Fruit fly (Drosophila melanogaster): Measurements from ENCODE around the gene CG2924.
A peak's percentile ranks its signal among the peaks of the same experiment; 100 is the strongest.

Gene CG2924

DNA sequence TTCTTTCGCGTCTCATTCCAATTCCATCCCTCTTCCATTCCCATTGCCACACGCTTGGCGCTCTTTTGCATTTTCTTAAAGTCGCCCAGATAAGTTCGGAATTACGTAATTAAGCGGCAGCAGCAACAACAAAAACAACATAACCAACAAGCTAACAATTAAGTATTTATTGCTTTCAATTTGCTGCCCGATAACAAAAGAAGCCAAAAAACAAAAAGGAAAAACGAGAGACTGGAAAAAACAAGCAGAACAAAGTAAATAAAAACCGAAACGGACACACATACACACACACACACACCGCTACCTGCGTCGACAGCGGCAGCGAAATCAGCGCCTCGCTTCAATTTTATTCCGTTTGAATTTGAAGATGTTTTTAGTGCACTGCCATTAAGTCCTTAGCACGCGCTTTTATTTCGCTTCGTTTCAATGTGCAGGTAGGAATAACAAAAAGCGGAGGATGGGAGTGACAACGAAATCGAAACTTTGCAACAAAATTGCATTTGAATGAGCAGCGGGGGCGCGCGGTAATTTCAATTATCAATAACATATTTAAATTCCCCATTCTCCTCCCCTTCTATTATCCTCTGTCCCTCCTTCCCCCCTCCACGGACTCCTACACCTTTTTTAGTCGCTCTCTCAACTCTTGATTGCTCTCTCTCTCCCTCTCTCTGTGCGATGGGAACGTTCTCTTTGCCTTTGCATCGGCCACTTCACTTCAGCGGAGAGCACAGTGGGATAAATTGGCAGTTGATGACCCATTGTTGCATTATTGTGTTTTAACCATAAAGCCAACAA lies 25.1 kb upstream of the CG2924 start, which contains the start of gene Raf:
Gene Raf, plus strand, starts transcription at position 32 of the 795 bp plus-strand sequence.
- peak; percentile 42; the same call in 1 of the 2 replicates for TF ChIP-seq CG12605 (GFP tag; IDR thresholded peaks at IDR 0.05)
- TF ChIP-seq Ets98B (GFP tag; IDR thresholded peaks at IDR 0.05) = 0 out of 2 replicates have a peak, but pooled peaks have one; percentile 54
- TF ChIP-seq CG8301 (tag; optimal IDR thresholded peaks at IDR 0.05) = no peak
- TF ChIP-seq Pif1A (GFP tag; optimal IDR thresholded peaks at IDR 0.05) = no peak

dm6 chrX:2294474-2295434 lies 24.2 kb upstream of the CG2924 start:
- TF ChIP-seq CG14655 (GFP tag; optimal IDR thresholded peaks at IDR 0.05) = peak; percentile 47
- peak; percentile 73 for TF ChIP-seq Snoo (tag; optimal IDR thresholded peaks at IDR 0.05)
- peak; percentile 34 for TF ChIP-seq CG34367 (tag; optimal IDR thresholded peaks at IDR 0.05)
- peak; percentile 73 for TF ChIP-seq Pif1A (GFP tag; optimal IDR thresholded peaks at IDR 0.05)
- TF ChIP-seq D1 (tag; optimal IDR thresholded peaks at IDR 0.05) = no peak
- peak; percentile 26 for TF ChIP-seq CG17806 (tag; optimal IDR thresholded peaks at IDR 0.05)
- TF ChIP-seq CG4496 (GFP tag; IDR thresholded peaks at IDR 0.05) = peak; percentile 81
- TF ChIP-seq CG12605 (GFP tag; IDR thresholded peaks at IDR 0.05) = 0 out of 2 replicates have a peak, but pooled peaks have one; percentile 38
- TF ChIP-seq CG8301 (tag; optimal IDR thresholded peaks at IDR 0.05) = peak; percentile 30
- peak; percentile 65; the same call in 1 of the 3 replicates for TF ChIP-seq fd96Ca (GFP tag; IDR thresholded peaks at IDR 0.05)
- TF ChIP-seq Ets98B (GFP tag; IDR thresholded peaks at IDR 0.05) = peak; percentile 77
- TF ChIP-seq rn (GFP tag; IDR thresholded peaks at IDR 0.05) = 0 out of 2 replicates have a peak, but pooled peaks have one; percentile 23
- TF ChIP-seq CG10348 (GFP tag; IDR thresholded peaks at IDR 0.05) = no peak
- peak; percentile 6 for TF ChIP-seq CG15710 (tag; optimal IDR thresholded peaks at IDR 0.05)
- TF ChIP-seq CG9948 (tag; optimal IDR thresholded peaks at IDR 0.05) = peak; percentile 36
- TF ChIP-seq CG32121 (GFP tag; IDR thresholded peaks at IDR 0.05) = peak; percentile 68
- TF ChIP-seq Pif1B (GFP tag; optimal IDR thresholded peaks at IDR 0.05) = peak; percentile 65
- TF ChIP-seq EcR (GFP tag; optimal IDR thresholded peaks at IDR 0.05) = peak; percentile 91
- peak; percentile 28 for TF ChIP-seq gl (tag; optimal IDR thresholded peaks at IDR 0.05)
- peak; percentile 21 for TF ChIP-seq CG8159 (tag; optimal IDR thresholded peaks at IDR 0.05)
- no peak for TF ChIP-seq CG13204 (GFP tag; optimal IDR thresholded peaks at IDR 0.05)

dm6 chrX:2293294-2293988 lies 22.9 kb upstream of the CG2924 start, which contains the start of gene CG2865:
Gene CG2865 (minus strand): TSS chrX:2293411.
- TF ChIP-seq CG9948 (tag; optimal IDR thresholded peaks at IDR 0.05) (peak; percentile 94), CG8301 (tag; optimal IDR thresholded peaks at IDR 0.05) (peak; percentile 96), CG12605 (GFP tag; IDR thresholded peaks at IDR 0.05) (peak; percentile 76), CG14655 (GFP tag; optimal IDR thresholded peaks at IDR 0.05) (peak; percentile 96), CG34367 (tag; optimal IDR thresholded peaks at IDR 0.05) (peak; percentile 94), CG32121 (GFP tag; IDR thresholded peaks at IDR 0.05) (peak; percentile 93), CG17806 (tag; optimal IDR thresholded peaks at IDR 0.05) (peak; percentile 93), Snoo (tag; optimal IDR thresholded peaks at IDR 0.05) (peak; percentile 95), EcR (GFP tag; optimal IDR thresholded peaks at IDR 0.05) (peak; percentile 78), Ets98B (GFP tag; IDR thresholded peaks at IDR 0.05) (peak; percentile 94), CG4496 (GFP tag; IDR thresholded peaks at IDR 0.05) (peak; percentile 93), CG10348 (GFP tag; IDR thresholded peaks at IDR 0.05) (peak; percentile 60), fd96Ca (GFP tag; IDR thresholded peaks at IDR 0.05) (peak; percentile 80; the same call in 2 of the 3 replicates), CG15710 (tag; optimal IDR thresholded peaks at IDR 0.05) (peak; percentile 95), Pif1B (GFP tag; optimal IDR thresholded peaks at IDR 0.05) (peak; percentile 91), gl (tag; optimal IDR thresholded peaks at IDR 0.05) (peak; percentile 93), CG13204 (GFP tag; optimal IDR thresholded peaks at IDR 0.05) (peak; percentile 87), Pif1A (GFP tag; optimal IDR thresholded peaks at IDR 0.05) (peak; percentile 94), D1 (tag; optimal IDR thresholded peaks at IDR 0.05) (peak; percentile 89), rn (GFP tag; IDR thresholded peaks at IDR 0.05) (peak; percentile 73), CG8159 (tag; optimal IDR thresholded peaks at IDR 0.05) (peak; percentile 97)

- TF ChIP-seq CG4496 (GFP tag; IDR thresholded peaks at IDR 0.05) (no peak), CG32121 (GFP tag; IDR thresholded peaks at IDR 0.05) (no peak), D1 (tag; optimal IDR thresholded peaks at IDR 0.05) (no peak), CG10348 (GFP tag; IDR thresholded peaks at IDR 0.05) (no peak), CG9948 (tag; optimal IDR thresholded peaks at IDR 0.05) (no peak), EcR (GFP tag; optimal IDR thresholded peaks at IDR 0.05) (peak; percentile 71), CG14655 (GFP tag; optimal IDR thresholded peaks at IDR 0.05) (no peak), gl (tag; optimal IDR thresholded peaks at IDR 0.05) (no peak), CG13204 (GFP tag; optimal IDR thresholded peaks at IDR 0.05) (peak; percentile 42), fd96Ca (GFP tag; IDR thresholded peaks at IDR 0.05) (no peak), CG15710 (tag; optimal IDR thresholded peaks at IDR 0.05) (no peak), CG12605 (GFP tag; IDR thresholded peaks at IDR 0.05) (no peak), Ets98B (GFP tag; IDR thresholded peaks at IDR 0.05) (no peak), CG17806 (tag; optimal IDR thresholded peaks at IDR 0.05) (no peak), CG8159 (tag; optimal IDR thresholded peaks at IDR 0.05) (no peak), Pif1A (GFP tag; optimal IDR thresholded peaks at IDR 0.05) (no peak)
Measured at dm6 chrX:2292410-2292809, 21.8 kb upstream of the CG2924 start.
